Fruit fly (Drosophila melanogaster) whole organism, wandering third instar larva: ENCODE data around the gene CG43376.

Experiments
- CG32264 ChIP-seq: fragments of 200-800 bp; sonication (Bioruptor generic); optimal IDR thresholded peaks from 2 replicates; lab custom pipeline; 2016; ENCODE audit warnings: missing biosample characterization, missing genetic modification characterization
- Hnf4 ChIP-seq: fragments of 200-800 bp; sonication (Bioruptor generic); optimal IDR thresholded peaks from 2 replicates; lab custom pipeline; 2016; ENCODE audit warnings: missing biosample characterization, mild to moderate bottlenecking, missing genetic modification characterization
- Jra ChIP-seq: sonication (Bioruptor generic); optimal IDR thresholded peaks from 2 replicates; lab custom pipeline; 2016; ENCODE audit warnings: missing biosample characterization, missing genetic modification characterization
- OdsH ChIP-seq: fragments of 200-800 bp; sonication (Bioruptor generic); optimal IDR thresholded peaks from 2 replicates; lab custom pipeline; 2016; ENCODE audit warnings: missing biosample characterization, mild to moderate bottlenecking, missing genetic modification characterization
- foxo ChIP-seq, 2 experiments: fragments of 200-800 bp; sonication (Bioruptor generic); optimal IDR thresholded peaks; 2 replicates in 1 of 2; 3 replicates in 1 of 2; lab custom pipeline; 2016 to 2017; ENCODE audit warnings: missing biosample characterization in 2 of 2, missing genetic modification characterization in 2 of 2
- fru ChIP-seq: fragments of 200-800 bp; sonication (Bioruptor generic); optimal IDR thresholded peaks from 3 replicates; lab custom pipeline; 2016; ENCODE audit warnings: missing biosample characterization, mild to moderate bottlenecking, missing genetic modification characterization
- pan ChIP-seq: fragments of >200 bp; optimal IDR thresholded peaks from 2 replicates; lab custom pipeline; 2017
- psq ChIP-seq: fragments of 200-800 bp; sonication (Bioruptor generic); optimal IDR thresholded peaks from 3 replicates; lab custom pipeline; 2017; ENCODE audit warnings: missing biosample characterization, mild to moderate bottlenecking, missing genetic modification characterization, moderate library complexity
- rgr ChIP-seq: fragments of 200-800 bp; sonication (Bioruptor generic); optimal IDR thresholded peaks from 3 replicates; lab custom pipeline; 2016; ENCODE audit warnings: missing biosample characterization, mild to moderate bottlenecking, missing genetic modification characterization
- sage ChIP-seq: fragments of 200-800 bp; sonication (Bioruptor generic); optimal IDR thresholded peaks from 2 replicates; lab custom pipeline; 2016; ENCODE audit warnings: missing biosample characterization, mild to moderate bottlenecking, missing genetic modification characterization
- usp ChIP-seq: fragments of >200 bp; optimal IDR thresholded peaks from 2 replicates; lab custom pipeline; 2017; ENCODE audit warnings: missing biosample characterization, missing genetic modification characterization

DNA sequence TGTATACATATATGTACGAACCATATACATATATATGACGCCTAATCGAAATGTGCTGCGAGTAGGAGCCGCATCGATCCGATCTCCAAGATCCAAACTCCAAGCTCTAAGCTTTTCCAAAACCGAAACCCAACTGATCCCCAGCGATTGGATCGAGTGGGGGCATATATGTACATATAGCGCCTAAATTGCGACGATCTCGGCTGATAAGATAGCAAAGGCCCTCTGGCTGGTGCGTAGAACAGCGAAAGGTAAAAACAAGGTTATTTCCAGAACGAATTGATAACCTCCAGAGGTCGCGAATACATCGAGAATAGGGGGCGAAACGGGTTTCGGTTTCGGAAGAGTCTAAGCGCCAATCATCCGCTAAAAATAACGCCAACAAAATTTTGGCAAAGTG, 5.4 kb downstream of the CG43376 start:
- TF ChIP-seq rgr (no peak), pan (lab: Kevin White, UChicago) (no peak), sage (GFP tag; lab: Kevin White, UChicago) (no peak), psq (GFP tag; lab: Kevin White, UChicago) (no peak), foxo (GFP tag; optimal IDR thresholded peaks at IDR 0.05; lab: Kevin White, UChicago) (no peak), CG32264 (GFP tag; lab: Kevin White, UChicago) (no peak), fru (GFP tag; lab: Kevin White, UChicago) (no peak), Jra (GFP tag; lab: Kevin White, UChicago) (no peak), OdsH (GFP tag; lab: Kevin White, UChicago) (no peak), Hnf4 (GFP tag; lab: Kevin White, UChicago) (no peak), usp (GFP tag; lab: Kevin White, UChicago) (no peak)
